Worm (Caenorhabditis elegans) whole organism, L3 larva: ENCODE measurements around the gene T20G5.13.

Source experiments
- R02D3.7 ChIP-seq: fragments of 150-350 bp; optimal IDR thresholded peaks from 2 replicates; lab custom pipeline; 2014; ENCODE audit warnings: missing biosample characterization, missing genetic modification characterization
- ZK546.5 ChIP-seq: sonication (generic microtip); optimal IDR thresholded peaks from 2 replicates; lab custom pipeline; 2017; ENCODE audit warnings: missing biosample characterization, missing genetic modification characterization
- egl-27 ChIP-seq: sonication (generic microtip); optimal IDR thresholded peaks from 4 replicates; lab custom pipeline; 2017; ENCODE audit warnings: missing biosample characterization, missing genetic modification reagents, missing genetic modification characterization
- elt-2 ChIP-seq: sonication (generic microtip); optimal IDR thresholded peaks from 2 replicates; lab custom pipeline; 2016; ENCODE audit warnings: missing genetic modification reagents, mild to moderate bottlenecking, missing genetic modification characterization, missing compliant biosample characterization
- elt-3 ChIP-seq, 3 experiments: fragments of 150-350 bp in 1 of 3; sonication (generic microtip) in 2 of 3; optimal IDR thresholded peaks; 2 replicates in 2 of 3; 4 replicates in 1 of 3; lab custom pipeline; 2014 to 2017; ENCODE audit warnings: missing biosample characterization in 3 of 3, missing genetic modification characterization in 3 of 3
- fkh-10 ChIP-seq: sonication (generic microtip); optimal IDR thresholded peaks from 2 replicates; lab custom pipeline; 2017; ENCODE audit warnings: missing biosample characterization, missing genetic modification reagents, missing genetic modification characterization
- mdl-1 ChIP-seq: fragments of 150-350 bp; optimal IDR thresholded peaks from 2 replicates; lab custom pipeline; 2014; ENCODE audit warnings: missing biosample characterization, missing genetic modification characterization
- nhr-12 ChIP-seq: fragments of 150-350 bp; optimal IDR thresholded peaks from 2 replicates; lab custom pipeline; 2014; ENCODE audit warnings: missing biosample characterization, missing genetic modification characterization
- nhr-237 ChIP-seq: fragments of 150-350 bp; optimal IDR thresholded peaks from 2 replicates; lab custom pipeline; 2014; ENCODE audit warnings: missing biosample characterization, missing genetic modification characterization
- pha-4 ChIP-seq: fragments of 150-350 bp; optimal IDR thresholded peaks from 2 replicates; lab custom pipeline; 2014; ENCODE audit warnings: missing biosample characterization, missing genetic modification reagents, missing genetic modification characterization
- ztf-11 ChIP-seq: fragments of 150-350 bp; optimal IDR thresholded peaks from 2 replicates; lab custom pipeline; 2014; ENCODE audit warnings: missing biosample characterization, missing genetic modification characterization

- no peak for TF ChIP-seq R02D3.7 (tag; lab: Kevin White, UChicago)
- no peak for TF ChIP-seq mdl-1 (tag; lab: Kevin White, UChicago)
- no peak for TF ChIP-seq ZK546.5
- no peak for TF ChIP-seq ztf-11 (tag; lab: Kevin White, UChicago)
- no peak for TF ChIP-seq egl-27 (tag; lab: Kevin White, UChicago)
- no peak for TF ChIP-seq elt-2 (tag; lab: Kevin White, UChicago)
- no peak for TF ChIP-seq pha-4 (tag; lab: Kevin White, UChicago)
- TF ChIP-seq fkh-10 (GFP tag; lab: Kevin White, UChicago), result no peak
- no peak for TF ChIP-seq nhr-237 (tag; lab: Kevin White, UChicago)
- no peak for TF ChIP-seq nhr-12 (tag; lab: Kevin White, UChicago)
- TF ChIP-seq elt-3 (tag; optimal IDR thresholded peaks at IDR 0.05; lab: Kevin White, UChicago), result no peak
These were observed 51.2 kb downstream of the T20G5.13 start for ce11 chrIII:10149910-10150309.
